Worm (Caenorhabditis elegans) whole organism, L2 larva: Measurements from ENCODE around the gene str-236.

Source experiments
- ama-1 ChIP-seq: fragments of 150-350 bp; optimal IDR thresholded peaks from 2 replicates; lab custom pipeline; 2018; ENCODE audit warnings: inconsistent platforms
- dmd-4 ChIP-seq: sonication (generic microtip); optimal IDR thresholded peaks from 2 replicates; lab custom pipeline; 2017; ENCODE audit warnings: missing biosample characterization, missing genetic modification characterization
- elt-3 ChIP-seq: sonication (generic microtip); optimal IDR thresholded peaks from 2 replicates; lab custom pipeline; 2017; ENCODE audit warnings: missing biosample characterization, missing genetic modification characterization
- lin-13 ChIP-seq: fragments of 150-350 bp; optimal IDR thresholded peaks from 2 replicates; lab custom pipeline; 2014; ENCODE audit warnings: missing biosample characterization, missing genetic modification reagents, missing genetic modification characterization
- nhr-11 ChIP-seq: fragments of 150-350 bp; optimal IDR thresholded peaks from 2 replicates; lab custom pipeline; 2014; ENCODE audit warnings: missing biosample characterization, missing genetic modification characterization
- nhr-12 ChIP-seq: fragments of 150-350 bp; optimal IDR thresholded peaks from 2 replicates; lab custom pipeline; 2014; ENCODE audit warnings: missing biosample characterization, missing genetic modification characterization
- unc-62 ChIP-seq: fragments of 150-350 bp; optimal IDR thresholded peaks from 2 replicates; lab custom pipeline; 2014; ENCODE audit warnings: missing biosample characterization, missing genetic modification reagents, missing genetic modification characterization

DNA sequence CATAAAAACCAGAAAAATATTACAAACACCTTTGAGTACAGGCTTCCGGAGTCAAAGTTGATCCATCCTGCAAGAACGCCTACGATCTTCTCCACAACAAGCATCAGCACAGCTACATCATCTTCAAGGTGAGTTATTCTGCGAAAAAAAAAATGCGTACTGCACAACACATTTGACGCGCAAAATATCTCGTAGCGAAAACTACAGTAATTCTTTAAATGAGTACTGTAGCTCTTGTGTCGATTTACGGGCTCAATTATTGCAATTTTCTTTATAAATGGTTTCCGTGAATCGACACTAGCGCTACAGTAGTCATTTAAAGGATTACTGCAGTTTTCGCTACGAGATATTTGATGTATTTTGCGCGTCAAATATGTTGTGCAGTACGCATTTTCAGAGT is 51.0 kb downstream of the str-236 start:
- TF ChIP-seq ama-1: no peak
- TF ChIP-seq lin-13 (GFP tag; lab: Kevin White, UChicago): no peak
- TF ChIP-seq nhr-12 (tag; lab: Kevin White, UChicago): no peak
- no peak for TF ChIP-seq nhr-11
- no peak for TF ChIP-seq elt-3 (tag; lab: Kevin White, UChicago)
- no peak for TF ChIP-seq dmd-4
- TF ChIP-seq unc-62 (GFP tag; lab: Kevin White, UChicago): no peak
